Worm (Caenorhabditis elegans): Measurements from ENCODE around the gene R02E4.1.

R02E4.1 gene

DNA sequence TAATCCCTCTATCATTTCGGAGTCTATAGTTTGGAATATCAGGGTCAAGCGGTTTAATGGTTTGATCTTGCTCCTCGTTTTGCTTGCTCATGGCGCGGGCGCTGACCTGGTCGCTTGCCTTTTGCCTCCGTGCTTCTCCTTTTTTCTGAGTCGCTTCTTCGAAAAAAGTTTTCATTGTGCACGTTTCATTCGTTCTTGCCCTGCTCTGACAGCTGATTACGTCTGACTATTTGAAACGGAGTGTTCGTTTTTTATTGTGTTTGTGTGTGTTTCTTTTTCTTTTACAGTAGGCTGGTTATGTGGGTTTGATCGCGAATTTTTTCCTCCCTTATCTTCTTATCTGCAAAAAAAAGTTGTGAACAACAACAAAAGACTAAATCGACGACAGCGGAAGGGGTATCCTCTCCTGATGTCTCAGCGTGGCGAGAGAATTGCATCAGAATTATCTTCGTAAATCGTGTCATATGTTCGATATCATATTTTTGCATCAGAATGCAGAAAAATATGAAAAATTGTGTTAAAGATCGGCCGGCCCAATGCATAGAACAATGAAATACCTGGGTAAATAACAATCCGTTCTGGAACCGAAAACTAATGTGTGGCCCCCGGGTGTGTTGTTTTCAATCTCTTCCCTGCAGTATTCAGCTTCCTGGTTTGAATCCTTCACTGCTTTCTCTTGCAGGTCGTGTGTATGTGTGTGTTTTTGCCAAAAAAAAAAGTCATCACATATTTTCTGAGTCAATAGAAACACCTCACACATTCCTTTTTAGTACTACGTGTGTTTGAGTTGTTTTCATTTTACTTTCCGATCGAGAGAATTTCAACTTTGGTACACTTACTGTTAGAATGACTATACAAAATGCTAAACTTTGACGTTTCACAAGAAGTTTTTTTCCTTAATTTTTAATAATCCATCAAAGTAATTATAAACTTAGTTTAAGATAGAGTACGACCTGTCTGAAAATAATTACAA, 35.5 kb upstream of the R02E4.1 start, which contains the start of gene ZK470.4:
TSS of gene ZK470.4 (minus strand) at position 175 of the 973 bp plus-strand sequence.
- TF ChIP-seq unc-62 (GFP tag; optimal IDR thresholded peaks at IDR 0.05) = no peak

DNA sequence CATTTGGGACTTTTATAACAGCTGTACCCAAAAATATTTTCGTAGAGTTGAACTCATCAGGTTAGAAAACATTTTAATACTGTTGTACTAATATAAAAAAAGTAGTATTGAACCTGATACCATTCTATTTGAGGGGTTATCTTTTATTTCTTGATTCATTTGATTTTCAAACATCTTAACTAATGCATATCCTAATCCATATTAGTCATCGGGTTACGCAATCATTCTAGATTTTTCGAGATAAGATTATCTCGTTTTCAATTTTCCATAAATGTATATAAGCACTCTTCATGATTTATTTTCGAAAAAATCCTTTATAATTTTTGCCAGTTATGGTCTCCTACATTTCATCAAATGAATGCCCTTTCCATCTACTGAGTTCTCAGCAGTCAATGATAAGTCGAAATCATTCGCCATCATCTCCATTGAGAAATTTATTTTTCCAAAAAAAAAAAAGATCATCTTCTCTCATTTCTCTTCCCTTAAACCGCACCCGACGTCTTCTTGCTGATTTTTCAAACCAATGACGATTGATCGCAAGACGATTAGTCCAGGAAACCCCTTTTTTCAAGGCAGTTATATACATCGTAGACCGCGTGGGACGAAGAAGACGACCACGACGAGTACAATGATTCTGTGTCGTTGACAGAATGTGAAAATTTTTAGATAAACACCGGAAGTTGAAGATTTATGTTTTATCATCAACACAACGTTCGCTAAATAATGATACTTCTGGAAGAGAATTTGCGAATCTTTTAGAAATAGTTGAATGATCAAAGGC, 34.3 kb upstream of the R02E4.1 start:
- no peak for TF ChIP-seq unc-62 (GFP tag; optimal IDR thresholded peaks at IDR 0.05)

DNA sequence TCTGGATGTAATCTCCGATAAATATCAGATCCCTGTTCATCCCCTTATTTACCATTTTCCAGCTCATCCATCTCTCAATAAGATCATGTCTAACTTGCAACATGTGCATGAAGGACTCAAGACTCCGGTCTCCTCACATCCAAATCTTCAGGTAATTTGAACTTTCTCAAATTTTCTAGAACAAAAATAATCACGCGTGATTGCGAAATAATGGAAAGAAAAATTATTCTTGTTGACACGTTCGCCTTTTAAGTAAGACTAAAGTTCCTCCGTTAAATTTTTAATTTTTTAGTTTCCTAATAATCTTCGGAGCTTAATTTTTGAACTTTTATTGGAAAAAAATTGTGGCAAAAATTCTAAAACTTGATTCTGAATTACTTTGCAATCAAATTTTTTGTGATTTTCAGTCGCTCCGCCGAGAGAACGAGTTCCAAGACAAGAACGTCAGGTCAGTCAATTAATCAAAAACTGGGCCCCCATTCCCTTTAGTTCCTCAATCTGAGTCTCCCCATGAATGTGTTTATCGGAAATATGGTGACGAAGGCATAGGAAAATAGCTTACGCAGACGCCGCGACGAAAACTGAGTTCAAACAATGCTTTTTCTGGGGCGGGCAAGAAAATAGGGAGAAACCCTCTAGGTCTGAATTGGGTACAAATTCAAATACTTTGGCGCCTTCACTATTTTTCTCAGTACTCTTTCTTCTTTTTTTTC, 33.3 kb upstream of the R02E4.1 start:
- TF ChIP-seq unc-62 (GFP tag; optimal IDR thresholded peaks at IDR 0.05) = no peak

DNA sequence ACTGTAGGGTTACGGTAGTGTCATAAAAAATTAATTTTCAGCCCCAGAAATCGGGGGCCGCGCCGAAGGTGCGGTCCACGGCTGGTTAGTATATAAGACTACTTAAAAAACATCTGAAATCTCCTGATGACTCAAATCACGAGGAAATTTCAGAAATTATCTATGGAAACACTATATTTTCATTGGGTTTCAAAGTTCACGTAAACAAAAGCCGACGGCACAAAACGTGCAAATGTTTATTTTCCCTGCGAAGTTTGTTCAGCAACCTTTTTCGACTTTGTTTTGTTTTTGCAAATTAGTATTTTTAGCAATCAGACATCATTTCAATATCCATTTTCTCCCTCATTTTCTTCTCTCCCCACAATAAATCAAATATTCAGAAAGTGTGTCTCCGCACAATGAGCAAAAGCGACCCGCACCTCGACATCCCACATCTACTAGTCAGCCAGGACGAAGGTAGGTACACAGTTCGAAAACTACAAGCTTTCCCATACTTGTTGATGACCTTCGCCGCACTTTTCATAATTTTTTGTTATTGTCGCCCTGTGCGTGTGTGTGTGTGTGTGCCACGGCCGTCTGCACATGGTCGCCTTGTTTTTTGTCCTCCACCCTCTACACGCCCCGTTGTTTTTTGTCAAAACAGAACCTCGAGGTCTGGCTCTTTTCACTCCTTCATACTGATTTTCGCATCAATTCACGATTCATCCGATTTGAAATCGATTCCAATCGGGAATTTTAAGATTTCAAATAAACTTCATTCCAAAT, 32.4 kb upstream of the R02E4.1 start:
- TF ChIP-seq unc-62 (GFP tag; optimal IDR thresholded peaks at IDR 0.05) = no peak

DNA sequence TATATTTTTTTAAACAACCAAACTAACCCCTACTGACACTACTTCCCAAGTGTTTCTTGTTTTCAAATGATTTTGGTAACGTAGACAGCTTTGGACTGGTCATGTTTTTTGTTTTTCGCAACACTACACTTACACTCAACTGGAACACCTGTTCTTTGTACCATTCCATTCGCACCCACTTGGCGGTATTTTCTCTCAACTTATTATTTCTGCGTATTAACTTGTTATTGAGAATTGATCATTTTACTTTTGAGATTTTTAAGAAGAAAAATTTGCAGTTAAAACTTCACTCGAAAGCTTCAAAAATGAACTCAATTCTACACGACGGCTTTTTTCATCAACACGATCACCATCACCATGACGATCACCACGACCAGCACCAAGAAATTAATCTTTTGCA, 30.5 kb upstream of the R02E4.1 start, which contains the start of gene ZK470.2:
TSS of gene ZK470.2 (plus strand) at position 301 of the 400 bp plus-strand sequence.
- TF ChIP-seq unc-62 (GFP tag; optimal IDR thresholded peaks at IDR 0.05) = no peak

DNA sequence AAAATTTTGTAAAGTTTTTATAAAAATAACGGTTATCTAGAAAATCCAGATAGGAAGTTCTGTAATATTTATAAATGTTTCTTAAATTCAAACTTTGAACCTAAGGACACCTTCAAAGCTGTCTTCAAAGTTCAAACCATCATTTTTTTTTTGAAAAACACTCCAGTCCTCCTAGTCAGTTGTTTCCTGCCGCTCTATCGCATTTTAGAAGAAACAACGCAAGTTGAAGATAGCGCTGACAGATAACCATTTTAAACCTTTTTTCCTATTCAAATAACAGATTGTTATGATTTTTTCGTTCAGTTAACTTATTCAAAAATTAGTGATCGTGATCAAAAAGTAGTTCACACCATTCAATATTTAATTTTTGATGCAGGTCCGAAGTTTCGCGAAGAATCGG, 29.0 kb upstream of the R02E4.1 start:
- TF ChIP-seq unc-62 (GFP tag; optimal IDR thresholded peaks at IDR 0.05) = no peak

DNA sequence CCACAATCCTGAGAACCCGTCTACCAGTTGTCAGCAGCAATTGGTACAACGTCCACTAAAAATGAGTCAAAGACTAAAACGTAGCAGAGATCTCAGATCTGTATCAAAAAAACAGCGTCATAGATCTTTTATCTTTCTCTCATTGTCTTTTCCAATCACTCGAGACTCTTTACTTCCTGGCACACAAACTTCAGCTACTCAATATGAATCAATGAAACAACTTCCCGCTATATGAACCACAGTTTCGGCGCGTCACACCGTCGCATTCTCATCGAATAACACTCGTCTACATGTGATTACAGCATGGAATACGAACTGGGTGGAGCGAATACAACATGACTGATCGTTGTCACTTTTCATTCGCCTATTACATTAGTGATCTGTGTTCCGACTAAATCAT, 27.9 kb upstream of the R02E4.1 start:
- TF ChIP-seq unc-62 (GFP tag; optimal IDR thresholded peaks at IDR 0.05) = no peak

DNA sequence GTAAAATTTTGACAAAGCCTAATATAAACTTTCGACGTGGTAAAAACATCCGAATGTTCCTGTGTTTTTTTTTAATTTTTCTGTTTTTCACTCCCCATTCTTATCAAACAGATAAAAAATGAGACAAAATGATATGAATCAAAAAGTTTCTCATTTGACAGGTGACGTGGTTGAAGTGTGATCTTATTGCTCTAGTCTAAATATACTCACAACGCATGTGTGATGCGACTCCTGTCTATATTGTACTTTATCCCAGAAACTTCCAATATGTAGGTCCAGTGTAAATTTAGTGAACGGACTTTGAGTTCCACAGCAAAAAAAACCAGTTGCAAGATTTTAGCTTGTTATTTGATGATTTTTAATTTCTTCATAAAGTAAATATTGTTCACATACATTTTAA, 27.0 kb upstream of the R02E4.1 start:
- no peak for TF ChIP-seq unc-62 (GFP tag; optimal IDR thresholded peaks at IDR 0.05)

DNA sequence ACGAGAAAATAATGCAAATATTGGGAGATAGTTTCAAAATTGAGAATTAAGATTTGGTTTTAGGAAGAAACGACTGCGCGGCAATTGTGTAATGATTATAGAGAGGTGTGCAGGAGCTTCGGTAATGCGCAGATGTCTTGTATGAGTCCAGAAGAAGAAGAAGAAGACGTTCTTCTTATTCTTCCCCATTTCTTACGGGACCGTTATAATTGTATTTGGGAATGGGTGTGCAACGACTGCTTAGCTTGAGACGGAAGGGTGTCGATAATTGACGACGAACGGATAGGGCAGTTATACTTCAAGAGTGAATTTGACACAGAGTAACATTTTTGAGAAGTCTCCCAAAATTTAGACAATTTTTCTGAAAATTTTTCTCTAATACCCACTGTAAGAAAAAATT, 24.3 kb upstream of the R02E4.1 start:
- no peak for TF ChIP-seq unc-62 (GFP tag; optimal IDR thresholded peaks at IDR 0.05)

DNA sequence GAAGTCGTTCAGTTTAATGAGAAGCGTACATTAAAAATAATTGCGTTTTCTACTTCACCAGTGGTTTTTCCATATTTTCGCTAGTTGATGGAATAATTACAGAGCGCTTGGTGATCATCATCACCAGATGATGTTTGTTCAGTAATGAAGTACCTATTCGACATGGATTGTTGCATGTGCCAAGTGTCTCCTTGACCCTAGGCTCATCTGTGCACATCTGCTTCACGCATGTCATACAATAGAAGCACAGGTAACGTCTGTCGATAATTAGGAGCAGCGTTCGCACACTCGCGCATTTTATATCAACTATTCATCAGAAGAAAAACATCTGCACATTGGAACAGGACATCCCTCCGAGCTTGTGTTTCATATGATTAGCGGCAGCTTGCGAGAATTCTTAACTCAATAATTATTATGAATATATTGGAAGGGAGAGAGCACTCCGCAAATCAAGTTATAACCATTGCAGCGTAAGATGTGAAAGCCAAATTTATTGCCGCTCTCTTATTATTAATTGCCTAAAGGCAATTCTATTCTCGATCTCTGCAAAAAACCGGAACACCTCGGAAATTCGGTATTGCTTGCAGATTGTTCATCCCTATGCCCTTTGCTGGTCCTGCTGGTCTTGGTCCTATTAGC, 20.9 kb upstream of the R02E4.1 start:
- no peak for TF ChIP-seq unc-62 (GFP tag; optimal IDR thresholded peaks at IDR 0.05)

DNA sequence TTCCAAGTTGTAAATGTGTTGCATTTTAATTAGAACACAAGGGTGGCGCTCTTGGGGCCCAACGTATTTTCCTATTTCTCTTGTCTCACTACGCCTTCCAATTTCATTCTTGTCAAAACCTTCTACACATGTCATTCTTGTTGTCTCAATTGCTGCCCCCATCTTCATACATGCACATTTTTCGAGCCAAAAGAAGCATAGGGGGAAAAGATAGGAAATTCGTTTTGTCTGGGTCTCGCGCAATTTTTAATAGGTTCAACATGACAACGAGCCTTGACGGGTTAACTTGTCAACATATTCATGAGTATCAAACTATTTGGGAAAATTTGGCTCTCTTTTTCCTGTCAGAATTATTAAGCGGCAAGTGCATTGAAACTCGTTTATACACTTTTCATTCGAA, 19.0 kb upstream of the R02E4.1 start:
- no peak for TF ChIP-seq unc-62 (GFP tag; optimal IDR thresholded peaks at IDR 0.05)

DNA sequence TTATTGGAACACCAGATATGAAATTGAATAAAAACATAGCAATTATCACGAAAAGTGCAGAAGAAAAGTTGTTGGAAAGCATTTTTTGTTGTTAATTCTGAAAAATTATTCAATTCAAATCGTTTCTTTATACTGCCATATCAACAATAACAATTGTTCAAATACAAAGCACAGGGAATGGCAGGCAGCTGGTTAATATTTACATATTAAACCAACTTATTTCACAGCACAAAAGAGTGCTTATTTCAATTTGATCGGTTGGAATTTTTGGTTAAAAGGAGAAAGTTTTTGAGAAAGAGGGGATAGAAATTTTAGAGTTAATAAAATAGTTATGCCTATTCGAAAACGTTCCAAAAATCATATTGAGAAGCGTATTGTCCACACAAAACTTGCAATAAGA, 16.6 kb upstream of the R02E4.1 start, which contains the start of gene F09F9.3:
TSS of gene F09F9.3 (minus strand) at position 101 of the 400 bp plus-strand sequence.
- TF ChIP-seq unc-62 (GFP tag; optimal IDR thresholded peaks at IDR 0.05) = no peak

DNA sequence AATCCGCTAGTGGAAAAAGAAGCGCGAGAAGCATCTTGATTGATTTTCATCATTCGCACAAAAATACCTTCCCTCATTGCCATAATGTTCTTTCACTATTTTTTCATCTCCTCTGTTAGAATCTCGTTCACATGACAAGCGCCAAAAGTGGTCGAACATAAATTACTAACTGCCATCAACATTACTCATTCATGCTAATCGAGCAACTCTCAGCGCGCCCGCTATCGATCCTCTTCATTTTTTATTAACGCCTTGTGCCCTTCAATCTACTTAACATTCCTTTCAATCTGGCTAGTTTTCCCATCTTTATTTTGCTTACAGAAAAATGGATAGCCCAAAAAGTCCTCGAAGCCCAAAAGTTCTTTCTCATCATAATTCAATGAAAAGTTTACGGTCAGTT, 13.3 kb upstream of the R02E4.1 start, which contains the start of gene F09F9.5:
TSS of gene F09F9.5 (plus strand) at position 301 of the 400 bp plus-strand sequence.
- TF ChIP-seq unc-62 (GFP tag; optimal IDR thresholded peaks at IDR 0.05) = no peak

DNA sequence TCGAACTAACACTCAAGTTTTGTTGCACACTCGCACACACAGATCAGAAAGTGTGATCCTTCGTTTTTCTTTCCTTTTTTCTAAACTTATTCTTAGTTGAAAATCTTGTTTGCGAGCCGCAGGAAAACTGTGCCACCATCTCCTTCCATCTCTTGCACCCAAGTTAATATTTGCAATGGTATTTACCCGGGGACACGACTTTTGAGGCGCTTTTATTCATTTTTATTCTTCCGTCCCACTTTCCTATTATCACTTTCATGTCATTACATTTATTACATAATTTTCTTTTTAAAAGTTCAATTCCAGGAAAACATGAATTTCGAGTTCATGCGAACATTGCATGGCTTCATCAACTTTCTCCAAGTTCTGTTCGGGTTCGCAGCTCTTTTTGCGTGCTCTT, 10.7 kb upstream of the R02E4.1 start, which contains the start of gene F09F9.1:
TSS of gene F09F9.1 (plus strand) at position 301 of the 400 bp plus-strand sequence.
- TF ChIP-seq unc-62 (GFP tag; optimal IDR thresholded peaks at IDR 0.05) = no peak

All from whole organism, dauer.